Worm (Caenorhabditis elegans): Measurements from ENCODE around the gene decr-1.3.
A peak's percentile ranks its signal among the peaks of the same experiment; 100 is the strongest.

Gene decr-1.3

ce11 chrII:8137379-8137778 is 36.0 kb downstream of the decr-1.3 start:
- peak; percentile 74 for TF ChIP-seq lin-38 (GFP tag; IDR thresholded peaks at IDR 0.05)
- TF ChIP-seq daf-8 (GFP tag; IDR thresholded peaks at IDR 0.05), result no peak
- peak; percentile 30 for TF ChIP-seq mep-1 (tag; optimal IDR thresholded peaks at IDR 0.05)
- TF ChIP-seq aly-2 (tag; optimal IDR thresholded peaks at IDR 0.05), result no peak
- peak; percentile 43 for TF ChIP-seq mes-2 (tag; optimal IDR thresholded peaks at IDR 0.05; ENCODE audit: poor library complexity, severe bottlenecking)
- no peak for TF ChIP-seq fkh-10 (GFP tag; optimal IDR thresholded peaks at IDR 0.05)
- peak in 1 of 2 experiments; percentile 59 for TF ChIP-seq lsy-2 (tag; optimal IDR thresholded peaks at IDR 0.05)
- no peak for TF ChIP-seq skn-1 (tag; optimal IDR thresholded peaks at IDR 0.05)
- no peak for TF ChIP-seq unc-62 (GFP tag; optimal IDR thresholded peaks at IDR 0.05 in 1 of 2)
- TF ChIP-seq unc-62 (tag; optimal IDR thresholded peaks at IDR 0.05), result no peak
- no peak for TF ChIP-seq zfp-2 (tag; optimal IDR thresholded peaks at IDR 0.05)
- no peak for TF ChIP-seq rbr-2 (tag; optimal IDR thresholded peaks at IDR 0.05)
- TF ChIP-seq hmg-1.1 (GFP tag; IDR thresholded peaks at IDR 0.05), result peak; percentile 44; the same call in 1 of the 2 replicates
- TF ChIP-seq attf-4 (tag; optimal IDR thresholded peaks at IDR 0.05), result no peak
- no peak for TF ChIP-seq ztf-11 (tag; optimal IDR thresholded peaks at IDR 0.05)
- peak in 1 of 2 experiments; percentile 67 for TF ChIP-seq hif-1 (tag; optimal IDR thresholded peaks at IDR 0.05)
- peak; percentile 41 for TF ChIP-seq aha-1 (tag)
- no peak for TF ChIP-seq F44E2.7 (GFP tag; IDR thresholded peaks at IDR 0.05)
- no peak for TF ChIP-seq ceh-44 (GFP tag; IDR thresholded peaks at IDR 0.05)
- no peak for TF ChIP-seq ceh-20 (GFP tag; IDR thresholded peaks at IDR 0.05)
- TF ChIP-seq dpl-1 (GFP tag; optimal IDR thresholded peaks at IDR 0.05), result peak; percentile 41
- TF ChIP-seq ztf-7 (tag; optimal IDR thresholded peaks at IDR 0.05), result no peak
- peak; percentile 32 for TF ChIP-seq unc-130 (GFP tag; optimal IDR thresholded peaks at IDR 0.05)
- TF ChIP-seq nhr-102 (tag; optimal IDR thresholded peaks at IDR 0.05), result no peak
- TF ChIP-seq saeg-2 (GFP tag; IDR thresholded peaks at IDR 0.05), result no peak
- TF ChIP-seq egl-43 (GFP tag; IDR thresholded peaks at IDR 0.05), result no peak

- TF ChIP-seq mes-2 (tag; optimal IDR thresholded peaks at IDR 0.05; ENCODE audit: poor library complexity, severe bottlenecking) (peak; percentile 8), lin-38 (GFP tag; IDR thresholded peaks at IDR 0.05) (peak; percentile 10; the same call in 1 of the 2 replicates), gei-8 (GFP tag; optimal IDR thresholded peaks at IDR 0.05) (no peak), aha-1 (tag) (no peak), D1046.2 (GFP tag; IDR thresholded peaks at IDR 0.05) (no peak), lim-7 (GFP tag; IDR thresholded peaks at IDR 0.05) (no peak), unc-62 (GFP tag; optimal IDR thresholded peaks at IDR 0.05 in 1 of 2) (no peak), unc-62 (tag; optimal IDR thresholded peaks at IDR 0.05) (no peak), F44E2.7 (GFP tag; IDR thresholded peaks at IDR 0.05) (no peak), daf-16 (GFP tag; optimal IDR thresholded peaks at IDR 0.05) (no peak), daf-16 (tag; optimal IDR thresholded peaks at IDR 0.05) (peak; percentile 54)
These were observed 36.5 kb downstream of the decr-1.3 start, which contains the start of gene ctns-1 for ce11 chrII:8136818-8137217. ctns-1 (minus strand) TSS chrII:8136918.

ce11 chrII:8135953-8136352 is 37.4 kb downstream of the decr-1.3 start:
- TF ChIP-seq T20F7.1 (GFP tag; optimal IDR thresholded peaks at IDR 0.05) (no peak), ztf-7 (tag; optimal IDR thresholded peaks at IDR 0.05) (no peak), unc-62 (GFP tag; optimal IDR thresholded peaks at IDR 0.05 in 1 of 2) (peak in 1 of 2 experiments; percentile 94), unc-62 (tag; optimal IDR thresholded peaks at IDR 0.05) (no peak), nhr-41 (GFP tag; IDR thresholded peaks at IDR 0.05) (no peak), hmg-1.1 (GFP tag; IDR thresholded peaks at IDR 0.05) (no peak)

- peak; percentile 73 for TF ChIP-seq nhr-11 (tag; optimal IDR thresholded peaks at IDR 0.05)
- peak; percentile 81 for TF ChIP-seq rbr-2 (tag; optimal IDR thresholded peaks at IDR 0.05)
- TF ChIP-seq lsy-2 (tag; optimal IDR thresholded peaks at IDR 0.05), result peak; percentile 46 to 78
- peak; percentile 97 for TF ChIP-seq aha-1 (tag)
- no peak; the same call in 1 of the 2 replicates for TF ChIP-seq T26A8.4 (GFP tag; IDR thresholded peaks at IDR 0.05)
- no peak for TF ChIP-seq ama-1 (optimal IDR thresholded peaks at IDR 0.05)
- no peak for TF ChIP-seq lin-15B (tag; optimal IDR thresholded peaks at IDR 0.05)
- no peak for TF ChIP-seq duxl-1 (tag; optimal IDR thresholded peaks at IDR 0.05; ENCODE audit: poor library complexity)
- TF ChIP-seq ZK337.2 (GFP tag; IDR thresholded peaks at IDR 0.05), result no peak
- TF ChIP-seq zfp-3 (GFP tag; conservative IDR thresholded peaks at IDR 0.05), result no peak
- no peak for TF ChIP-seq dmd-6 (GFP tag; IDR thresholded peaks at IDR 0.05)
- TF ChIP-seq hif-1 (tag; optimal IDR thresholded peaks at IDR 0.05), result peak in 1 of 2 experiments; percentile 43
- peak; percentile 32; the same call in 1 of the 2 replicates for TF ChIP-seq lin-38 (GFP tag; IDR thresholded peaks at IDR 0.05)
- no peak for TF ChIP-seq daf-12 (tag; optimal IDR thresholded peaks at IDR 0.05)
- TF ChIP-seq F49E8.2 (tag; optimal IDR thresholded peaks at IDR 0.05; ENCODE audit: borderline replicate concordance), result no peak
- TF ChIP-seq hmg-1.1 (GFP tag; IDR thresholded peaks at IDR 0.05), result peak; percentile 67
- peak; percentile 67 for TF ChIP-seq fkh-10 (GFP tag; optimal IDR thresholded peaks at IDR 0.05)
- no peak for TF ChIP-seq ces-1 (GFP tag; optimal IDR thresholded peaks at IDR 0.05)
- TF ChIP-seq Y105C5A.15 (GFP tag; IDR thresholded peaks at IDR 0.05), result no peak
- TF ChIP-seq nhr-41 (GFP tag; IDR thresholded peaks at IDR 0.05), result no peak
These were observed 41.9 kb downstream of the decr-1.3 start for ce11 chrII:8131413-8131966.

Data from whole organism, L4 larva.